Worm (Caenorhabditis elegans) whole organism, mixed stage, embryonic: Measurements from ENCODE around the gene mul-1.

ENCODE experiments used
- M03D4.4 ChIP-seq: sonication (generic microtip); optimal IDR thresholded peaks from 2 replicates; lab custom pipeline; 2017; ENCODE audit warnings: mild to moderate bottlenecking, missing genetic modification characterization, missing compliant biosample characterization
- bed-3 ChIP-seq: fragments of 200-800 bp; sonication (Bioruptor generic); optimal IDR thresholded peaks from 3 replicates; lab custom pipeline; 2018; ENCODE audit warnings: mild to moderate bottlenecking, missing genetic modification characterization, moderate library complexity, missing compliant biosample characterization
- blmp-1 ChIP-seq: fragments of 150-350 bp; optimal IDR thresholded peaks from 2 replicates; lab custom pipeline; 2014; ENCODE audit warnings: missing biosample characterization, missing genetic modification characterization
- ceh-39 ChIP-seq: fragments of 150-350 bp; optimal IDR thresholded peaks from 2 replicates; lab custom pipeline; 2014; ENCODE audit warnings: missing biosample characterization, missing genetic modification characterization
- ceh-43 ChIP-seq: fragments of 200-800 bp; sonication (Bioruptor generic); optimal IDR thresholded peaks from 2 replicates; lab custom pipeline; 2018; ENCODE audit warnings: mild to moderate bottlenecking, missing genetic modification characterization, moderate library complexity, missing compliant biosample characterization
- ceh-83 ChIP-seq: fragments of 200-800 bp; sonication (Bioruptor generic); optimal IDR thresholded peaks from 2 replicates; lab custom pipeline; 2018; ENCODE audit warnings: mild to moderate bottlenecking, missing genetic modification characterization, missing compliant biosample characterization
- ces-1 ChIP-seq: fragments of 150-350 bp; optimal IDR thresholded peaks from 2 replicates; lab custom pipeline; 2014; ENCODE audit warnings: missing biosample characterization, missing genetic modification reagents, missing genetic modification characterization
- cnd-1 ChIP-seq: fragments of 200-800 bp; sonication (Bioruptor generic); optimal IDR thresholded peaks from 2 replicates; lab custom pipeline; 2018; ENCODE audit warnings: mild to moderate bottlenecking, missing genetic modification characterization, missing compliant biosample characterization
- drap-1 ChIP-seq: fragments of 200-800 bp; sonication (Bioruptor generic); optimal IDR thresholded peaks from 3 replicates; lab custom pipeline; 2018; ENCODE audit warnings: mild to moderate bottlenecking, missing genetic modification characterization, missing compliant biosample characterization
- elt-1 ChIP-seq: sonication (generic microtip); optimal IDR thresholded peaks from 2 replicates; lab custom pipeline; 2017; ENCODE audit warnings: missing genetic modification characterization, mild to moderate bottlenecking, missing compliant biosample characterization, antibody characterized with exemption, moderate library complexity, borderline replicate concordance; ENCODE audit not compliant: insufficient read depth
- elt-3 ChIP-seq: fragments of 150-350 bp; optimal IDR thresholded peaks from 2 replicates; lab custom pipeline; 2014; ENCODE audit warnings: missing biosample characterization, missing genetic modification characterization
- flh-1 ChIP-seq: fragments of 200-800 bp; sonication (Bioruptor generic); optimal IDR thresholded peaks from 2 replicates; lab custom pipeline; 2018; ENCODE audit warnings: mild to moderate bottlenecking, missing genetic modification characterization, moderate library complexity, missing compliant biosample characterization
- ham-2 ChIP-seq: fragments of 200-800 bp; sonication (Bioruptor generic); optimal IDR thresholded peaks from 2 replicates; lab custom pipeline; 2018; ENCODE audit warnings: mild to moderate bottlenecking, missing genetic modification characterization, missing compliant biosample characterization
- hlh-1 ChIP-seq: fragments of 150-350 bp; optimal IDR thresholded peaks from 2 replicates; lab custom pipeline; 2014; ENCODE audit warnings: missing biosample characterization, missing genetic modification reagents, missing genetic modification characterization
- lin-13 ChIP-seq: fragments of 150-350 bp; optimal IDR thresholded peaks from 2 replicates; lab custom pipeline; 2014; ENCODE audit warnings: missing biosample characterization, missing genetic modification characterization
- lin-32 ChIP-seq: fragments of 200-800 bp; sonication (Bioruptor generic); optimal IDR thresholded peaks from 2 replicates; lab custom pipeline; 2018; ENCODE audit warnings: mild to moderate bottlenecking, missing genetic modification characterization, missing compliant biosample characterization
- lsy-2 ChIP-seq: fragments of 150-350 bp; optimal IDR thresholded peaks from 2 replicates; lab custom pipeline; 2014; ENCODE audit warnings: missing biosample characterization, missing genetic modification characterization
- mab-5 ChIP-seq: fragments of 150-350 bp; optimal IDR thresholded peaks from 2 replicates; lab custom pipeline; 2014; ENCODE audit warnings: missing biosample characterization, missing genetic modification characterization
- mep-1 ChIP-seq: fragments of 150-350 bp; optimal IDR thresholded peaks from 2 replicates; lab custom pipeline; 2017; ENCODE audit warnings: missing biosample characterization, missing genetic modification reagents, missing genetic modification characterization, inconsistent platforms
- mls-2 ChIP-seq: sonication (generic microtip); optimal IDR thresholded peaks from 2 replicates; lab custom pipeline; 2016; ENCODE audit warnings: mild to moderate bottlenecking, missing genetic modification characterization, moderate library complexity, missing compliant biosample characterization
- nhr-2 ChIP-seq: fragments of 150-350 bp; optimal IDR thresholded peaks from 2 replicates; lab custom pipeline; 2014; ENCODE audit warnings: missing biosample characterization, missing genetic modification characterization
- nhr-237 ChIP-seq: fragments of 150-350 bp; optimal IDR thresholded peaks from 2 replicates; lab custom pipeline; 2014; ENCODE audit warnings: missing biosample characterization, missing genetic modification characterization
- nhr-76 ChIP-seq: sonication (generic microtip); optimal IDR thresholded peaks from 2 replicates; lab custom pipeline; 2017; ENCODE audit warnings: missing biosample characterization, missing genetic modification characterization
- pha-4 ChIP-seq: fragments of 150-350 bp; optimal IDR thresholded peaks from 2 replicates; lab custom pipeline; 2018; ENCODE audit warnings: missing biosample characterization, missing genetic modification reagents, missing genetic modification characterization
- sem-2 ChIP-seq: fragments of 200-800 bp; sonication (Bioruptor generic); optimal IDR thresholded peaks from 2 replicates; lab custom pipeline; 2018; ENCODE audit warnings: mild to moderate bottlenecking, missing genetic modification characterization, missing compliant biosample characterization
- snpc-4 ChIP-seq: fragments of 150-350 bp; optimal IDR thresholded peaks from 2 replicates; lab custom pipeline; 2014; ENCODE audit warnings: missing biosample characterization, missing genetic modification characterization
- sptf-1 ChIP-seq: sonication (generic microtip); optimal IDR thresholded peaks from 2 replicates; lab custom pipeline; 2017; ENCODE audit warnings: mild to moderate bottlenecking, missing genetic modification characterization, moderate library complexity, missing compliant biosample characterization
- tbx-8 ChIP-seq: fragments of 200-800 bp; sonication (Bioruptor generic); optimal IDR thresholded peaks from 2 replicates; lab custom pipeline; 2018; ENCODE audit warnings: mild to moderate bottlenecking, missing genetic modification characterization, moderate library complexity, missing compliant biosample characterization
- unc-120 ChIP-seq: sonication (generic microtip); optimal IDR thresholded peaks from 2 replicates; lab custom pipeline; 2017; ENCODE audit warnings: missing genetic modification characterization, missing compliant biosample characterization; ENCODE audit not compliant: poor library complexity, severe bottlenecking
- unc-39 ChIP-seq: fragments of 150-350 bp; optimal IDR thresholded peaks from 2 replicates; lab custom pipeline; 2014; ENCODE audit warnings: missing biosample characterization, missing genetic modification characterization
- unc-62 ChIP-seq: fragments of 150-350 bp; optimal IDR thresholded peaks from 2 replicates; lab custom pipeline; 2014; ENCODE audit warnings: missing biosample characterization, missing genetic modification reagents, missing genetic modification characterization
- zip-8 ChIP-seq: fragments of 150-350 bp; optimal IDR thresholded peaks from 2 replicates; lab custom pipeline; 2014; ENCODE audit warnings: missing biosample characterization, missing genetic modification characterization
- ztf-11 ChIP-seq: fragments of 150-350 bp; optimal IDR thresholded peaks from 2 replicates; lab custom pipeline; 2014; ENCODE audit warnings: missing biosample characterization, missing genetic modification characterization

mul-1 gene

ce11 chrIV:4162121-4162520 is 39.2 kb upstream of the mul-1 start, which contains the start of gene scrm-5:
scrm-5 (plus strand) TSS chrIV:4162421.
- TF ChIP-seq ceh-83 (GFP tag; lab: Kevin White, UChicago) (no peak), lsy-2 (tag; lab: Kevin White, UChicago) (no peak), unc-62 (GFP tag; lab: Kevin White, UChicago) (no peak), zip-8 (no peak), mab-5 (no peak), pha-4 (no peak), blmp-1 (tag; lab: Kevin White, UChicago) (no peak), lin-13 (tag; lab: Kevin White, UChicago) (no peak), nhr-237 (tag; lab: Kevin White, UChicago) (no peak), mep-1 (no peak), nhr-2 (tag; lab: Kevin White, UChicago) (no peak), snpc-4 (tag; lab: Kevin White, UChicago) (no peak), M03D4.4 (no peak)

- TF ChIP-seq mab-5, result no peak
- TF ChIP-seq M03D4.4, result no peak
- TF ChIP-seq hlh-1, result no peak
- no peak for TF ChIP-seq nhr-76 (tag; lab: Kevin White, UChicago)
- TF ChIP-seq unc-39 (tag; lab: Kevin White, UChicago), result no peak
- TF ChIP-seq ceh-83 (GFP tag; lab: Kevin White, UChicago), result no peak
- TF ChIP-seq elt-3, result no peak
- TF ChIP-seq zip-8, result no peak
- no peak for TF ChIP-seq mep-1
- no peak for TF ChIP-seq ceh-43 (GFP tag; lab: Kevin White, UChicago)
- no peak for TF ChIP-seq pha-4
- TF ChIP-seq blmp-1 (tag; lab: Kevin White, UChicago), result no peak
- no peak for TF ChIP-seq sptf-1 (tag; lab: Kevin White, UChicago)
- no peak for TF ChIP-seq flh-1 (GFP tag; lab: Kevin White, UChicago)
- TF ChIP-seq, all 35 proteins: peak for 0
Observed at ce11 chrIV:4154641-4155040, 31.7 kb upstream of the mul-1 start, which contains the start of gene K08D10.14. K08D10.14 (plus strand) TSS chrIV:4154941.

ce11 chrIV:4152143-4152542 is 29.2 kb upstream of the mul-1 start, which contains the start of the genes K08D10.10 and R07C12.1:
K08D10.10 (plus strand) TSS chrIV:4152235.
R07C12.1 (plus strand) TSS chrIV:4152456.
- no peak for TF ChIP-seq mep-1
- TF ChIP-seq elt-1 (tag; lab: Kevin White, UChicago), result no peak
- no peak for TF ChIP-seq unc-39 (tag; lab: Kevin White, UChicago)
- TF ChIP-seq zip-8, result no peak
- TF ChIP-seq elt-3, result no peak
- no peak for TF ChIP-seq mls-2 (tag; lab: Kevin White, UChicago)
- TF ChIP-seq lin-13 (tag; lab: Kevin White, UChicago), result no peak
- no peak for TF ChIP-seq ham-2 (GFP tag; lab: Kevin White, UChicago)
- TF ChIP-seq bed-3 (GFP tag; lab: Kevin White, UChicago), result no peak
- TF ChIP-seq M03D4.4, result no peak
- no peak for TF ChIP-seq tbx-8 (GFP tag; lab: Kevin White, UChicago)
- TF ChIP-seq ceh-39 (tag; lab: Kevin White, UChicago), result no peak

- no peak for TF ChIP-seq cnd-1
- no peak for TF ChIP-seq pha-4
- no peak for TF ChIP-seq ceh-43 (GFP tag; lab: Kevin White, UChicago)
- TF ChIP-seq sptf-1 (tag; lab: Kevin White, UChicago), result no peak
- TF ChIP-seq ces-1 (GFP tag; lab: Kevin White, UChicago), result no peak
- no peak for TF ChIP-seq nhr-237 (tag; lab: Kevin White, UChicago)
- TF ChIP-seq tbx-8 (GFP tag; lab: Kevin White, UChicago), result no peak
- TF ChIP-seq flh-1 (GFP tag; lab: Kevin White, UChicago), result no peak
Observed at ce11 chrIV:4150138-4150537, 27.2 kb upstream of the mul-1 start.

ce11 chrIV:4147891-4148290 is 24.9 kb upstream of the mul-1 start:
- no peak for TF ChIP-seq unc-120 (tag; lab: Kevin White, UChicago)
- TF ChIP-seq sem-2, result no peak
- TF ChIP-seq zip-8, result no peak
- no peak for TF ChIP-seq ceh-39 (tag; lab: Kevin White, UChicago)
- TF ChIP-seq unc-62 (GFP tag; lab: Kevin White, UChicago), result no peak

ce11 chrIV:4144784-4145183 is 21.8 kb upstream of the mul-1 start, which contains the start of gene R07C12.3:
R07C12.3 (plus strand) TSS chrIV:4145084.
- TF ChIP-seq lin-32 (GFP tag; lab: Kevin White, UChicago), result no peak
- no peak for TF ChIP-seq lsy-2 (tag; lab: Kevin White, UChicago)
- no peak for TF ChIP-seq ztf-11
- TF ChIP-seq ceh-39 (tag; lab: Kevin White, UChicago), result no peak
- TF ChIP-seq elt-3, result no peak
- TF ChIP-seq tbx-8 (GFP tag; lab: Kevin White, UChicago), result no peak
- TF ChIP-seq zip-8, result no peak
- TF ChIP-seq ceh-43 (GFP tag; lab: Kevin White, UChicago), result no peak
- TF ChIP-seq mab-5, result no peak
- TF ChIP-seq ceh-83 (GFP tag; lab: Kevin White, UChicago), result no peak
- TF ChIP-seq bed-3 (GFP tag; lab: Kevin White, UChicago), result no peak
- no peak for TF ChIP-seq nhr-237 (tag; lab: Kevin White, UChicago)
- no peak for TF ChIP-seq pha-4
- no peak for TF ChIP-seq cnd-1
- TF ChIP-seq unc-39 (tag; lab: Kevin White, UChicago), result no peak
- no peak for TF ChIP-seq drap-1
